Fruit fly (Drosophila melanogaster) whole organism, prepupa: ENCODE measurements around the gene gkt.

ENCODE experiments used
- Blimp-1 ChIP-seq: fragments of 200-800 bp; sonication (Bioruptor generic); optimal IDR thresholded peaks from 3 replicates; lab custom pipeline; 2017; ENCODE audit warnings: missing biosample characterization, missing genetic modification characterization, mild to moderate bottlenecking, moderate library complexity, missing genetic modification reagents
- CG11294 ChIP-seq: fragments of 200-800 bp; sonication (Bioruptor generic); IDR thresholded peaks from 2 replicates; pipeline ENCODE4 v1.3.6; 2022; ENCODE audit warnings: missing biosample characterization, missing genetic modification characterization
- CG11762 ChIP-seq: fragments of 200-800 bp; sonication (Bioruptor generic); optimal IDR thresholded peaks from 3 replicates; lab custom pipeline; 2016; ENCODE audit warnings: missing biosample characterization, missing genetic modification characterization; ENCODE audit not compliant: insufficient read depth
- CG11902 ChIP-seq: fragments of 200-800 bp; sonication (Bioruptor generic); optimal IDR thresholded peaks from 3 replicates; lab custom pipeline; 2016; ENCODE audit warnings: missing biosample characterization, missing genetic modification characterization
- CG15336 ChIP-seq: fragments of 200-800 bp; sonication (Bioruptor generic); IDR thresholded peaks from 2 replicates; pipeline ENCODE4 v1.3.6; 2022; ENCODE audit warnings: missing biosample characterization, missing genetic modification characterization
- CG1621 ChIP-seq: fragments of 200-800 bp; sonication (Bioruptor generic); optimal IDR thresholded peaks from 3 replicates; lab custom pipeline; 2018; ENCODE audit warnings: missing biosample characterization, mild to moderate bottlenecking, missing genetic modification characterization
- CG31627 ChIP-seq: fragments of 200-800 bp; sonication (Bioruptor generic); optimal IDR thresholded peaks from 3 replicates; lab custom pipeline; 2016; ENCODE audit warnings: missing biosample characterization, missing genetic modification characterization
- CG32006 ChIP-seq: fragments of 200-800 bp; sonication (Bioruptor generic); optimal IDR thresholded peaks from 3 replicates; lab custom pipeline; 2017; ENCODE audit warnings: missing biosample characterization, mild to moderate bottlenecking, missing genetic modification characterization
- CG34406 ChIP-seq: fragments of 200-800 bp; sonication (Bioruptor generic); optimal IDR thresholded peaks from 3 replicates; lab custom pipeline; 2016; ENCODE audit warnings: missing biosample characterization, missing genetic modification characterization
- CG3919 ChIP-seq: fragments of 200-800 bp; sonication (Bioruptor generic); optimal IDR thresholded peaks from 3 replicates; lab custom pipeline; 2016; ENCODE audit warnings: missing biosample characterization, missing genetic modification characterization
- CG4318 ChIP-seq: fragments of 200-800 bp; sonication (Bioruptor generic); optimal IDR thresholded peaks from 3 replicates; lab custom pipeline; 2017; ENCODE audit warnings: missing biosample characterization, mild to moderate bottlenecking, missing genetic modification characterization
- CG6163 ChIP-seq: fragments of 200-800 bp; sonication (Bioruptor generic); IDR thresholded peaks from 3 replicates; pipeline ENCODE4 v1.3.6; 2022; ENCODE audit warnings: missing biosample characterization, missing genetic modification characterization
- CG6792 ChIP-seq: fragments of 200-800 bp; sonication (Bioruptor generic); optimal IDR thresholded peaks from 3 replicates; lab custom pipeline; 2016; ENCODE audit warnings: missing biosample characterization, missing genetic modification characterization
- CG6808 ChIP-seq: fragments of 200-800 bp; sonication (Bioruptor generic); optimal IDR thresholded peaks from 3 replicates; lab custom pipeline; 2017; ENCODE audit warnings: missing biosample characterization, missing genetic modification characterization, mild to moderate bottlenecking, moderate library complexity, missing genetic modification reagents
- CG6854 ChIP-seq: fragments of 200-800 bp; sonication (Bioruptor generic); optimal IDR thresholded peaks from 2 replicates; lab custom pipeline; 2017; ENCODE audit warnings: missing biosample characterization, mild to moderate bottlenecking, missing genetic modification characterization
- CG7368 ChIP-seq: fragments of 200-800 bp; sonication (Bioruptor generic); optimal IDR thresholded peaks from 3 replicates; lab custom pipeline; 2016; ENCODE audit warnings: missing biosample characterization, missing genetic modification characterization
- CG8119 ChIP-seq: fragments of 200-800 bp; sonication (Bioruptor generic); IDR thresholded peaks from 3 replicates; pipeline ENCODE4 v1.3.6; 2022; ENCODE audit warnings: missing biosample characterization, missing genetic modification characterization
- CG8319 ChIP-seq: fragments of 200-800 bp; sonication (Bioruptor generic); optimal IDR thresholded peaks from 3 replicates; lab custom pipeline; 2016; ENCODE audit warnings: missing biosample characterization, missing genetic modification characterization
- CG8632 ChIP-seq: fragments of 200-800 bp; sonication (Bioruptor generic); optimal IDR thresholded peaks from 3 replicates; lab custom pipeline; 2016; ENCODE audit warnings: missing biosample characterization, missing genetic modification characterization
- CG9139 ChIP-seq: fragments of 200-800 bp; sonication (Bioruptor generic); optimal IDR thresholded peaks from 3 replicates; lab custom pipeline; 2017; ENCODE audit warnings: missing biosample characterization, mild to moderate bottlenecking, missing genetic modification characterization
- Eip75B ChIP-seq: fragments of 200-800 bp; sonication (Bioruptor generic); optimal IDR thresholded peaks from 3 replicates; lab custom pipeline; 2016; ENCODE audit warnings: missing biosample characterization, missing genetic modification characterization
- Eip93F ChIP-seq: fragments of 200-800 bp; sonication (Bioruptor generic); optimal IDR thresholded peaks from 2 replicates; lab custom pipeline; 2016; ENCODE audit warnings: missing biosample characterization, mild to moderate bottlenecking, missing genetic modification characterization
- Ets21C ChIP-seq: fragments of 200-800 bp; sonication (Bioruptor generic); optimal IDR thresholded peaks from 3 replicates; lab custom pipeline; 2016; ENCODE audit warnings: missing biosample characterization, missing genetic modification characterization
- Ets96B ChIP-seq: fragments of 200-800 bp; optimal IDR thresholded peaks from 2 replicates; lab custom pipeline; 2019; ENCODE audit warnings: missing biosample characterization, mild to moderate bottlenecking, missing genetic modification characterization, moderate library complexity
- Gug ChIP-seq: fragments of 200-800 bp; sonication (Bioruptor generic); IDR thresholded peaks from 2 replicates; pipeline ENCODE4 v1.3.6; 2022; ENCODE audit warnings: missing biosample characterization, missing genetic modification characterization
- Hr38 ChIP-seq: sonication (Bioruptor generic); optimal IDR thresholded peaks from 2 replicates; lab custom pipeline; 2016; ENCODE audit warnings: missing biosample characterization, missing genetic modification characterization
- Hr39 ChIP-seq: fragments of 200-800 bp; sonication (Bioruptor generic); optimal IDR thresholded peaks from 2 replicates; lab custom pipeline; 2016; ENCODE audit warnings: missing biosample characterization, missing genetic modification characterization
- Hr4 ChIP-seq: fragments of 200-800 bp; sonication (Bioruptor generic); optimal IDR thresholded peaks from 3 replicates; lab custom pipeline; 2016; ENCODE audit warnings: missing biosample characterization, missing genetic modification characterization
- Lpt ChIP-seq: fragments of 200-800 bp; sonication (Bioruptor generic); optimal IDR thresholded peaks from 3 replicates; lab custom pipeline; 2016; ENCODE audit warnings: missing biosample characterization, missing genetic modification characterization
- Met ChIP-seq: fragments of 200-800 bp; sonication (Bioruptor generic); optimal IDR thresholded peaks from 3 replicates; lab custom pipeline; 2016; ENCODE audit warnings: missing biosample characterization, missing genetic modification characterization
- OdsH ChIP-seq: fragments of 200-800 bp; sonication (Bioruptor generic); optimal IDR thresholded peaks from 3 replicates; lab custom pipeline; 2016; ENCODE audit warnings: missing biosample characterization, missing genetic modification characterization
- Sox102F ChIP-seq: fragments of 200-800 bp; sonication (Bioruptor generic); optimal IDR thresholded peaks from 2 replicates; lab custom pipeline; 2016; ENCODE audit warnings: missing biosample characterization, mild to moderate bottlenecking, missing genetic modification characterization
- Sox15 ChIP-seq: fragments of 200-800 bp; sonication (Bioruptor generic); optimal IDR thresholded peaks from 3 replicates; lab custom pipeline; 2016; ENCODE audit warnings: missing biosample characterization, missing genetic modification characterization
- acj6 ChIP-seq: fragments of 200-800 bp; sonication (Bioruptor generic); optimal IDR thresholded peaks from 3 replicates; lab custom pipeline; 2016; ENCODE audit warnings: missing biosample characterization, missing genetic modification characterization
- cyc ChIP-seq: fragments of 200-800 bp; sonication (Bioruptor generic); optimal IDR thresholded peaks from 3 replicates; lab custom pipeline; 2016; ENCODE audit warnings: missing biosample characterization, missing genetic modification characterization
- dac ChIP-seq: fragments of 200-800 bp; sonication (Bioruptor generic); optimal IDR thresholded peaks from 2 replicates; lab custom pipeline; 2017; ENCODE audit warnings: missing biosample characterization, mild to moderate bottlenecking, missing genetic modification characterization
- dsx ChIP-seq: fragments of 200-800 bp; optimal IDR thresholded peaks from 3 replicates; lab custom pipeline; 2019; ENCODE audit warnings: missing biosample characterization, mild to moderate bottlenecking, missing genetic modification characterization, moderate library complexity; ENCODE audit not compliant: poor library complexity, severe bottlenecking
- eg ChIP-seq: fragments of 200-800 bp; sonication (Bioruptor generic); IDR thresholded peaks from 3 replicates; pipeline ENCODE4 v1.3.6; 2022; ENCODE audit warnings: missing biosample characterization, missing genetic modification characterization
- esn ChIP-seq: fragments of 200-800 bp; sonication (Bioruptor generic); optimal IDR thresholded peaks from 2 replicates; lab custom pipeline; 2016; ENCODE audit warnings: missing biosample characterization, mild to moderate bottlenecking, missing genetic modification characterization, moderate library complexity
- fd59A ChIP-seq: fragments of 200-800 bp; sonication (Bioruptor generic); optimal IDR thresholded peaks from 2 replicates; lab custom pipeline; 2017; ENCODE audit warnings: missing biosample characterization, mild to moderate bottlenecking, missing genetic modification characterization, missing genetic modification reagents
- fkh ChIP-seq: fragments of 200-800 bp; sonication (Bioruptor generic); optimal IDR thresholded peaks from 3 replicates; lab custom pipeline; 2017; ENCODE audit warnings: missing biosample characterization, mild to moderate bottlenecking, missing genetic modification characterization, moderate library complexity
- lz ChIP-seq: fragments of 200-800 bp; sonication (Bioruptor generic); optimal IDR thresholded peaks from 3 replicates; lab custom pipeline; 2016; ENCODE audit warnings: missing biosample characterization, missing genetic modification characterization
- pdm3 ChIP-seq: fragments of 200-800 bp; sonication (Bioruptor generic); optimal IDR thresholded peaks from 3 replicates; lab custom pipeline; 2016; ENCODE audit warnings: missing biosample characterization, missing genetic modification characterization
- salr ChIP-seq, 2 experiments: fragments of 200-800 bp; sonication (Bioruptor generic); optimal IDR thresholded peaks; 3 replicates each; lab custom pipeline; 2016 to 2018; ENCODE audit warnings: missing biosample characterization in 2 of 2, missing genetic modification characterization in 2 of 2, mild to moderate bottlenecking in 1 of 2
- spab ChIP-seq: fragments of 200-800 bp; sonication (Bioruptor generic); optimal IDR thresholded peaks from 2 replicates; lab custom pipeline; 2017; ENCODE audit warnings: missing biosample characterization, mild to moderate bottlenecking, missing genetic modification characterization, missing genetic modification reagents
- svp ChIP-seq: fragments of 200-800 bp; sonication (Bioruptor generic); peaks from one replicate; lab custom pipeline; 2016; ENCODE audit warnings: missing biosample characterization, missing genetic modification characterization
- topi ChIP-seq: fragments of 200-800 bp; sonication (Bioruptor generic); optimal IDR thresholded peaks from 3 replicates; lab custom pipeline; 2016; ENCODE audit warnings: missing biosample characterization, missing genetic modification characterization
- vri ChIP-seq: fragments of 200-800 bp; sonication (Bioruptor generic); optimal IDR thresholded peaks from 3 replicates; lab custom pipeline; 2016; ENCODE audit warnings: missing biosample characterization, mild to moderate bottlenecking, missing genetic modification characterization

gkt gene

DNA sequence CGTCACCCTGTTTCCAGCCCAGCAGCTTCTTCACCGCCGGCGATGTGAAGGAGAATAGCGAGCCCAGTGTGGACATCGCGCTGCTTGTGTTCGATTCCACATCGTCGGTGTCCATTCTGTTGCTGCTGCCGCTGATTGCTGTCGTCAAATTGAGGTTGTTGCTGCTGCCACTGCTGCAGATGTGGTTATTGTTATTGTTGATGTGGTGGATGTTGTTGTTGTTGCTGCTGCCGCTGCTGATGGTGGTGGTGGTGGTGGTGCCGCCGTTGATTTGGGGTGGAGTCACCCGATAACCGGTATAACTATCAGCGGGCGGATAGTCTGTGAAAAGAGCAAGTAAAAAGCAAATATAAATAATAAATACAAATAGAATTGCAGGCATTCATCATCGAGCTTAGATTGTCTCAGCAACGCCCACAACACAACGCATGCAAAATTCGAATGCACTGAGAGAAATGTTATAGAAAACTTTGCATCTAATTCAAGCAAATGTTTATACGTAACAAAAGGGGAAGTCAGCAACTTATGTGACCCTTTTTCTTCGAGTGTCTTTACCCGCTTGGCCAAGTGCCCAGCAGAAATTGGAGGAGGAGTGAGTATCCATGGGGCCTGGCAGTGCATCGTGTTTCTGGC, 10.7 kb upstream of the gkt start (continued):
- TF ChIP-seq CG3919 = no peak
- no peak for TF ChIP-seq CG8632 (GFP tag; lab: Kevin White, UChicago)
- TF ChIP-seq CG11294 (GFP tag; lab: Robert Waterston, UW) = peak; percentile 51
- no peak for TF ChIP-seq Sox15 (GFP tag; lab: Kevin White, UChicago)
- peak; percentile 48; the same call in 2 of the 3 replicates for TF ChIP-seq CG6163 (GFP tag; lab: Robert Waterston, UW)
- peak; percentile 67 for TF ChIP-seq Hr4 (GFP tag; lab: Kevin White, UChicago)
- TF ChIP-seq CG6792 (GFP tag; lab: Kevin White, UChicago) = no peak
- TF ChIP-seq Sox102F (GFP tag; lab: Kevin White, UChicago) = no peak

dm6 chr2L:3151657-3152056, 8.1 kb upstream of the gkt start:
- TF ChIP-seq CG8632 (GFP tag; lab: Kevin White, UChicago) (no peak), CG11294 (GFP tag; lab: Robert Waterston, UW) (0 out of 2 replicates have a peak, but pooled peaks have one; percentile 7), Eip93F (GFP tag; lab: Kevin White, UChicago) (no peak), salr (GFP tag; optimal IDR thresholded peaks at IDR 0.05; lab: Kevin White, UChicago) (peak in 1 of 2 experiments; percentile 32), Gug (GFP tag; lab: Robert Waterston, UW) (0 out of 2 replicates have a peak, but pooled peaks have one; percentile 15), CG31627 (peak; percentile 24), Hr38 (no peak), cyc (GFP tag; lab: Kevin White, UChicago) (peak; percentile 5), CG7368 (GFP tag; lab: Kevin White, UChicago) (no peak), Blimp-1 (GFP tag; lab: Kevin White, UChicago) (no peak), dsx (no peak), fkh (no peak), Hr4 (GFP tag; lab: Kevin White, UChicago) (no peak), CG6808 (no peak), dac (GFP tag; lab: Kevin White, UChicago) (no peak), acj6 (peak; percentile 41), CG34406 (GFP tag; lab: Kevin White, UChicago) (no peak), CG8319 (no peak), Hr39 (GFP tag; lab: Kevin White, UChicago) (no peak), vri (GFP tag; lab: Kevin White, UChicago) (no peak), Sox15 (GFP tag; lab: Kevin White, UChicago) (no peak), lz (GFP tag; lab: Kevin White, UChicago) (no peak), CG6792 (GFP tag; lab: Kevin White, UChicago) (no peak), topi (GFP tag; lab: Kevin White, UChicago) (no peak), CG3919 (no peak), Lpt (GFP tag; lab: Kevin White, UChicago) (no peak), Met (GFP tag; lab: Kevin White, UChicago) (peak; percentile 9), CG11762 (GFP tag; lab: Kevin White, UChicago) (no peak), spab (GFP tag; lab: Kevin White, UChicago) (no peak), OdsH (GFP tag; lab: Kevin White, UChicago) (peak; percentile 37), svp (no peak), fd59A (GFP tag; lab: Kevin White, UChicago) (no peak), CG15336 (no peak), pdm3 (GFP tag; lab: Kevin White, UChicago) (peak; percentile 38), eg (GFP tag; lab: Robert Waterston, UW) (no peak), CG6854 (GFP tag; lab: Kevin White, UChicago) (no peak), Eip75B (GFP tag; lab: Kevin White, UChicago) (peak; percentile 33), CG6163 (GFP tag; lab: Robert Waterston, UW) (0 out of 3 replicates have a peak, but pooled peaks have one; percentile 7), CG11902 (GFP tag; lab: Kevin White, UChicago) (no peak), CG4318 (GFP tag; lab: Kevin White, UChicago) (no peak), CG8119 (GFP tag; lab: Robert Waterston, UW) (no peak), Ets21C (GFP tag; lab: Kevin White, UChicago) (peak; percentile 1), CG9139 (GFP tag; lab: Kevin White, UChicago) (no peak), esn (GFP tag; lab: Kevin White, UChicago) (peak; percentile 36), CG32006 (GFP tag; lab: Kevin White, UChicago) (peak; percentile 30), Ets96B (peak; percentile 14), CG1621 (tag; lab: Kevin White, UChicago) (no peak)
